Worm (Caenorhabditis elegans) whole organism, L1 larva: ENCODE measurements around the gene T23F11.4.
A peak's percentile ranks its signal among the peaks of the same experiment; 100 is the strongest.

Experiments
- C16A3.4 ChIP-seq: fragments of 150-350 bp; optimal IDR thresholded peaks from 2 replicates; lab custom pipeline; 2014; ENCODE audit warnings: missing biosample characterization, missing genetic modification characterization
- F16B12.6 ChIP-seq: fragments of 150-350 bp; optimal IDR thresholded peaks from 2 replicates; lab custom pipeline; 2014; ENCODE audit warnings: missing biosample characterization, missing genetic modification characterization
- ama-1 ChIP-seq: fragments of 150-350 bp; optimal IDR thresholded peaks from 2 replicates; lab custom pipeline; 2014
- blmp-1 ChIP-seq: fragments of 150-350 bp; optimal IDR thresholded peaks from 2 replicates; lab custom pipeline; 2014; ENCODE audit warnings: missing biosample characterization, missing genetic modification characterization
- ceh-82 ChIP-seq, 3 experiments: fragments of 150-350 bp in 1 of 3; sonication (generic microtip) in 2 of 3; optimal IDR thresholded peaks; 2 replicates each; lab custom pipeline; 2014 to 2017; ENCODE audit warnings: missing biosample characterization in 3 of 3, missing genetic modification characterization in 3 of 3
- ceh-88 ChIP-seq: fragments of 200-800 bp; sonication (Bioruptor generic); IDR thresholded peaks from 2 replicates; pipeline ENCODE4 v1.3.6; 2022; ENCODE audit warnings: missing genetic modification characterization, missing compliant biosample characterization
- ces-1 ChIP-seq: fragments of 150-350 bp; optimal IDR thresholded peaks from 2 replicates; lab custom pipeline; 2014; ENCODE audit warnings: missing biosample characterization, missing genetic modification reagents, missing genetic modification characterization
- dpl-1 ChIP-seq, 3 experiments: fragments of 150-350 bp in 2 of 3; sonication (generic microtip) in 1 of 3; optimal IDR thresholded peaks; 2 replicates each; lab custom pipeline; 2014 to 2017; ENCODE audit warnings: missing biosample characterization in 3 of 3, missing genetic modification characterization in 3 of 3, missing genetic modification reagents in 3 of 3
- efl-1 ChIP-seq, 4 experiments: fragments of 150-350 bp; optimal IDR thresholded peaks in 3 of 4; peaks in 1 of 4; 1 replicate in 1 of 4; 2 replicates in 3 of 4; lab custom pipeline; 2014; ENCODE audit warnings: missing biosample characterization in 2 of 4, missing genetic modification characterization in 2 of 4, missing genetic modification reagents in 2 of 4
- elt-3 ChIP-seq, 6 experiments: fragments of 150-350 bp in 1 of 6; sonication (generic microtip); optimal IDR thresholded peaks; 2 replicates each; lab custom pipeline; 2017 to 2018; ENCODE audit warnings: missing biosample characterization in 6 of 6, missing genetic modification characterization in 6 of 6, inconsistent platforms in 1 of 6
- ets-5 ChIP-seq: fragments of 200-800 bp; sonication (Bioruptor generic); IDR thresholded peaks from 2 replicates; pipeline ENCODE4 v1.3.6; 2022; ENCODE audit warnings: missing genetic modification characterization, missing compliant biosample characterization
- fkh-10 ChIP-seq: sonication (generic microtip); optimal IDR thresholded peaks from 2 replicates; lab custom pipeline; 2017; ENCODE audit warnings: missing biosample characterization, missing genetic modification reagents, missing genetic modification characterization
- fkh-8 ChIP-seq: sonication (generic microtip); optimal IDR thresholded peaks from 2 replicates; lab custom pipeline; 2016; ENCODE audit warnings: mild to moderate bottlenecking, missing genetic modification characterization, missing compliant biosample characterization
- grh-1 ChIP-seq: fragments of 200-800 bp; sonication (Bioruptor generic); IDR thresholded peaks from 2 replicates; pipeline ENCODE4 v1.3.6; 2022; ENCODE audit warnings: missing genetic modification reagents, missing genetic modification characterization, missing compliant biosample characterization
- hlh-17 ChIP-seq: fragments of 200-800 bp; sonication (Bioruptor generic); optimal IDR thresholded peaks from 2 replicates; lab custom pipeline; 2018; ENCODE audit warnings: missing genetic modification characterization, mild to moderate bottlenecking, missing compliant biosample characterization, moderate library complexity, borderline replicate concordance
- hlh-4 ChIP-seq: sonication (generic microtip); optimal IDR thresholded peaks from 2 replicates; lab custom pipeline; 2016; ENCODE audit warnings: mild to moderate bottlenecking, missing genetic modification characterization, missing compliant biosample characterization
- irx-1 ChIP-seq: sonication (generic microtip); optimal IDR thresholded peaks from 2 replicates; lab custom pipeline; 2016; ENCODE audit warnings: missing genetic modification characterization, missing compliant biosample characterization
- isw-1 ChIP-seq: fragments of 200-800 bp; sonication (Bioruptor generic); IDR thresholded peaks from 2 replicates; pipeline ENCODE4 v1.3.6; 2022; ENCODE audit warnings: missing genetic modification characterization, missing compliant biosample characterization
- lin-14 ChIP-seq: fragments of 200-800 bp; sonication (Bioruptor generic); optimal IDR thresholded peaks from 2 replicates; lab custom pipeline; 2018; ENCODE audit warnings: mild to moderate bottlenecking, missing genetic modification characterization, moderate library complexity, missing compliant biosample characterization
- lin-35 ChIP-seq, 2 experiments: fragments of 150-350 bp; optimal IDR thresholded peaks; 2 replicates each; lab custom pipeline; 2014; ENCODE audit warnings: missing biosample characterization in 2 of 2, missing genetic modification characterization in 2 of 2, missing genetic modification reagents in 2 of 2
- lin-39 ChIP-seq: fragments of 150-350 bp; optimal IDR thresholded peaks from 2 replicates; lab custom pipeline; 2014; ENCODE audit warnings: missing biosample characterization, missing genetic modification reagents, missing genetic modification characterization
- lsy-2 ChIP-seq, 2 experiments: fragments of 150-350 bp; optimal IDR thresholded peaks; 2 replicates each; lab custom pipeline; 2014; ENCODE audit warnings: missing biosample characterization in 2 of 2, missing genetic modification characterization in 2 of 2
- mdl-1 ChIP-seq, 2 experiments: fragments of 150-350 bp; optimal IDR thresholded peaks; 2 replicates each; lab custom pipeline; 2014 to 2017; ENCODE audit warnings: missing biosample characterization in 2 of 2, missing genetic modification characterization in 2 of 2, inconsistent platforms in 1 of 2
- mep-1 ChIP-seq: fragments of 150-350 bp; optimal IDR thresholded peaks from 2 replicates; lab custom pipeline; 2014; ENCODE audit warnings: missing biosample characterization, missing genetic modification characterization
- nhr-12 ChIP-seq: sonication (generic microtip); optimal IDR thresholded peaks from 2 replicates; lab custom pipeline; 2017; ENCODE audit warnings: missing biosample characterization, missing genetic modification characterization
- nhr-19 ChIP-seq: fragments of 200-800 bp; sonication (Bioruptor generic); conservative IDR thresholded peaks from 2 replicates; pipeline ENCODE4 v1.3.6; 2022; ENCODE audit warnings: missing genetic modification characterization, missing compliant biosample characterization
- nhr-20 ChIP-seq: sonication (generic microtip); optimal IDR thresholded peaks from 2 replicates; lab custom pipeline; 2016; ENCODE audit warnings: mild to moderate bottlenecking, missing genetic modification characterization, missing compliant biosample characterization
- nhr-237 ChIP-seq: fragments of 150-350 bp; optimal IDR thresholded peaks from 2 replicates; lab custom pipeline; 2014; ENCODE audit warnings: missing biosample characterization, missing genetic modification characterization
- nhr-28 ChIP-seq: fragments of 150-350 bp; optimal IDR thresholded peaks from 2 replicates; lab custom pipeline; 2014; ENCODE audit warnings: missing biosample characterization, missing genetic modification characterization
- nhr-71 ChIP-seq: sonication (generic microtip); optimal IDR thresholded peaks from 2 replicates; lab custom pipeline; 2016; ENCODE audit warnings: mild to moderate bottlenecking, missing genetic modification characterization, moderate library complexity, missing compliant biosample characterization
- nhr-77 ChIP-seq: fragments of 150-350 bp; optimal IDR thresholded peaks from 2 replicates; lab custom pipeline; 2014; ENCODE audit warnings: missing biosample characterization, missing genetic modification characterization
- nhr-90 ChIP-seq: sonication (generic microtip); optimal IDR thresholded peaks from 2 replicates; lab custom pipeline; 2016; ENCODE audit warnings: mild to moderate bottlenecking, missing genetic modification characterization, missing compliant biosample characterization; ENCODE audit not compliant: poor library complexity
- pax-3 ChIP-seq: fragments of 200-800 bp; sonication (Bioruptor generic); optimal IDR thresholded peaks from 2 replicates; lab custom pipeline; 2018; ENCODE audit warnings: mild to moderate bottlenecking, missing genetic modification characterization, moderate library complexity, missing compliant biosample characterization
- rnt-1 ChIP-seq: sonication (generic microtip); optimal IDR thresholded peaks from 2 replicates; lab custom pipeline; 2016; ENCODE audit warnings: mild to moderate bottlenecking, missing genetic modification characterization, moderate library complexity, missing compliant biosample characterization
- snpc-4 ChIP-seq: fragments of 150-350 bp; optimal IDR thresholded peaks from 2 replicates; lab custom pipeline; 2014; ENCODE audit warnings: missing biosample characterization, missing genetic modification characterization
- snu-23 ChIP-seq: sonication (generic microtip); optimal IDR thresholded peaks from 2 replicates; lab custom pipeline; 2016; ENCODE audit warnings: missing genetic modification characterization, missing compliant biosample characterization
- sptf-1 ChIP-seq: fragments of 150-350 bp; optimal IDR thresholded peaks from 2 replicates; lab custom pipeline; 2014; ENCODE audit warnings: missing biosample characterization, missing genetic modification characterization
- swsn-7 ChIP-seq: sonication (generic microtip); optimal IDR thresholded peaks from 2 replicates; lab custom pipeline; 2016; ENCODE audit warnings: missing genetic modification characterization, missing compliant biosample characterization
- tbx-2 ChIP-seq: sonication (generic microtip); optimal IDR thresholded peaks from 2 replicates; lab custom pipeline; 2016; ENCODE audit warnings: missing genetic modification characterization, missing compliant biosample characterization
- tlp-1 ChIP-seq: fragments of 150-350 bp; optimal IDR thresholded peaks from 2 replicates; lab custom pipeline; 2014; ENCODE audit warnings: missing biosample characterization, missing genetic modification characterization
- unc-30 ChIP-seq: sonication (generic microtip); optimal IDR thresholded peaks from 2 replicates; lab custom pipeline; 2017; ENCODE audit warnings: missing biosample characterization, missing genetic modification characterization
- unc-86 ChIP-seq: sonication (generic microtip); optimal IDR thresholded peaks from 2 replicates; lab custom pipeline; 2016; ENCODE audit warnings: missing genetic modification characterization, missing compliant biosample characterization
- unc-98 ChIP-seq: fragments of 200-800 bp; sonication (Bioruptor generic); IDR thresholded peaks from 2 replicates; pipeline ENCODE4 v1.3.6; 2022; ENCODE audit warnings: missing genetic modification characterization, missing compliant biosample characterization
- ztf-11 ChIP-seq, 2 experiments: sonication (generic microtip); optimal IDR thresholded peaks; 2 replicates each; lab custom pipeline; 2016 to 2017; ENCODE audit warnings: missing genetic modification characterization in 2 of 2, missing biosample characterization in 1 of 2, missing compliant biosample characterization in 1 of 2

The T23F11.4 gene

DNA sequence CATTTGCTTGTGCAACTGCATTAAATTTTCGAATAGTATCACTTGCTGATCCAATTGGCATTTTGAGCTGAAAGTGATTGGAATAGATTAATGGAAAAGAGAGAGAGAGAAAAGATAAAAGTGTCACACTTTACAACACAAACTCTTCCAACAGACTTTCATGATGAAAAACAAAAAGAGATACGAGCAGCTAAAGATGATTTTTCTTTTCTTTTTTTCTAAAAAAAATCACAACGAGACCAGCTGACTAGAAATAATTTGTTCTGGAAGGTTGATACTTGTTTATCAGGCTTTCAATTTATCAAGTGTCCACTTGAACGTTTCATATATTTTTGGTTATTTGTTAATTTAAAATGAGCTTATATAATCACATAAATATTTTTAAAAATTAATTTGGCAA, 22.0 kb upstream of the T23F11.4 start:
- TF ChIP-seq fkh-10 (GFP tag; lab: Kevin White, UChicago) (no peak), ama-1 (no peak), lsy-2 (tag; optimal IDR thresholded peaks at IDR 0.05; lab: Kevin White, UChicago) (peak; percentile 58 to 62), ces-1 (GFP tag; lab: Kevin White, UChicago) (no peak), nhr-19 (GFP tag; lab: Robert Waterston, UW) (peak; percentile 37), unc-30 (no peak), rnt-1 (tag; lab: Kevin White, UChicago) (peak; percentile 20), grh-1 (GFP tag; lab: Robert Waterston, UW) (no peak), nhr-71 (peak; percentile 77), nhr-20 (peak; percentile 10), lin-35 (GFP tag; optimal IDR thresholded peaks at IDR 0.05; lab: Kevin White, UChicago) (no peak), efl-1 (optimal IDR thresholded peaks at IDR 0.05; lab: Kevin White, UChicago) (peak in 1 of 2 experiments; percentile 12), efl-1 (GFP tag; optimal IDR thresholded peaks at IDR 0.05 in 1 of 2; lab: Kevin White, UChicago) (no peak), nhr-77 (tag; lab: Kevin White, UChicago) (no peak), lin-14 (peak; percentile 63), nhr-237 (tag; lab: Kevin White, UChicago) (no peak), lin-39 (peak; percentile 17), snpc-4 (tag; lab: Kevin White, UChicago) (no peak), unc-86 (tag; lab: Kevin White, UChicago) (no peak), snu-23 (GFP tag; lab: Kevin White, UChicago) (peak; percentile 58), tlp-1 (tag; lab: Kevin White, UChicago) (no peak), unc-98 (no peak), mep-1 (tag; lab: Kevin White, UChicago) (peak; percentile 28), hlh-4 (no peak), pax-3 (tag; lab: Kevin White, UChicago) (no peak), elt-3 (tag; optimal IDR thresholded peaks at IDR 0.05; lab: Kevin White, UChicago) (no peak), sptf-1 (no peak), F16B12.6 (tag; lab: Kevin White, UChicago) (no peak), fkh-8 (tag; lab: Kevin White, UChicago) (no peak), irx-1 (tag; lab: Kevin White, UChicago) (no peak), nhr-12 (tag; lab: Kevin White, UChicago) (no peak), swsn-7 (tag; lab: Kevin White, UChicago) (peak; percentile 0), C16A3.4 (tag; lab: Kevin White, UChicago) (no peak), blmp-1 (tag; lab: Kevin White, UChicago) (no peak), nhr-28 (tag; lab: Kevin White, UChicago) (no peak), dpl-1 (GFP tag; optimal IDR thresholded peaks at IDR 0.05; lab: Kevin White, UChicago) (peak in 1 of 3 experiments; percentile 1), ceh-82 (tag; optimal IDR thresholded peaks at IDR 0.05; lab: Kevin White, UChicago) (no peak)

DNA sequence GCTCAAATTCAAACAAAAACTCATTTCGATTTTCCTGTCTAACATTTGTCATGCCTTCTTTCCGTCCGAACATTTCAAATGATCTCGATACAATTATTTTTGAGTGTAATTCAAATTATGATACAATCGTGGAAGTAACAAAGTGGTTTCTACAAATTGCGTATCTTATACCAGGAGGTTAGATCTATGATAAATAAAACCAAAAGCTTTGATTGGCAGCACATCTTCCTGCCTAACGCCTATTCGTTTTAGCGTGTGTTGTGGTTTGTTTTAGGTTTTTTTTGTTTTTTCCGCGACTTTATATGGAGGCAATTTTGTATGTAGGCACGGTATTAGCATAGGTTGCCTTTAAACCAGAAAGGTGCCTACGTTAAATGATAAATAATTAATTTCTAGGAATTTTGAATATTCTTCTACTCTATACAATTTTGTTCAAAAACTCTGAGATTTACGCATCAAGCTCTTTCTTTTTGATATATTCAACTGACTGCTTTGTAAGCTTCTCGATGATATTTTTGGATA, 14.9 kb upstream of the T23F11.4 start, which contains the start of gene srg-11:
Gene srg-11 (plus strand): TSS at position 51 of the 522 bp plus-strand sequence.
- TF ChIP-seq F16B12.6 (tag; lab: Kevin White, UChicago) (no peak), ztf-11 (tag; optimal IDR thresholded peaks at IDR 0.05; lab: Kevin White, UChicago) (no peak), isw-1 (GFP tag; lab: Robert Waterston, UW) (no peak), swsn-7 (tag; lab: Kevin White, UChicago) (no peak), irx-1 (tag; lab: Kevin White, UChicago) (no peak), ceh-88 (no peak), blmp-1 (tag; lab: Kevin White, UChicago) (no peak), lin-39 (no peak), nhr-90 (tag; lab: Kevin White, UChicago) (no peak), tbx-2 (tag; lab: Kevin White, UChicago) (no peak), ets-5 (GFP tag; lab: Robert Waterston, UW) (no peak), unc-30 (no peak), hlh-17 (GFP tag; lab: Kevin White, UChicago) (no peak), pax-3 (tag; lab: Kevin White, UChicago) (no peak), mdl-1 (tag; optimal IDR thresholded peaks at IDR 0.05; lab: Kevin White, UChicago) (no peak)
- TF ChIP-seq, all 84 proteins: peak for 0
